Worm (Caenorhabditis elegans) whole organism, L1 larva: ENCODE results near the gene Y40H7A.11.

Experiments
- C16A3.4 ChIP-seq: fragments of 150-350 bp; optimal IDR thresholded peaks from 2 replicates; lab custom pipeline; 2014; ENCODE audit warnings: missing biosample characterization, missing genetic modification characterization
- alr-1 ChIP-seq: fragments of 200-800 bp; sonication (Bioruptor generic); optimal IDR thresholded peaks from 2 replicates; lab custom pipeline; 2018; ENCODE audit warnings: borderline replicate concordance, mild to moderate bottlenecking, missing genetic modification characterization, missing compliant biosample characterization
- aly-2 ChIP-seq: fragments of 150-350 bp; optimal IDR thresholded peaks from 2 replicates; lab custom pipeline; 2014; ENCODE audit warnings: missing biosample characterization, missing genetic modification characterization
- ceh-8 ChIP-seq: fragments of 200-800 bp; sonication (Bioruptor generic); optimal IDR thresholded peaks from 2 replicates; lab custom pipeline; 2018; ENCODE audit warnings: mild to moderate bottlenecking, missing genetic modification characterization, moderate library complexity, missing compliant biosample characterization
- ceh-82 ChIP-seq, 3 experiments: fragments of 150-350 bp in 1 of 3; sonication (generic microtip) in 2 of 3; optimal IDR thresholded peaks; 2 replicates each; lab custom pipeline; 2014 to 2017; ENCODE audit warnings: missing biosample characterization in 3 of 3, missing genetic modification characterization in 3 of 3
- ceh-88 ChIP-seq: fragments of 200-800 bp; sonication (Bioruptor generic); IDR thresholded peaks from 2 replicates; pipeline ENCODE4 v1.3.6; 2022; ENCODE audit warnings: missing genetic modification characterization, missing compliant biosample characterization
- ceh-90 ChIP-seq: sonication (generic microtip); optimal IDR thresholded peaks from 2 replicates; lab custom pipeline; 2016; ENCODE audit warnings: missing genetic modification characterization, missing compliant biosample characterization
- efl-1 ChIP-seq, 4 experiments: fragments of 150-350 bp; optimal IDR thresholded peaks in 3 of 4; peaks in 1 of 4; 1 replicate in 1 of 4; 2 replicates in 3 of 4; lab custom pipeline; 2014; ENCODE audit warnings: missing biosample characterization in 2 of 4, missing genetic modification characterization in 2 of 4, missing genetic modification reagents in 2 of 4
- elt-2 ChIP-seq: sonication (generic microtip); optimal IDR thresholded peaks from 2 replicates; lab custom pipeline; 2016; ENCODE audit warnings: missing genetic modification characterization, mild to moderate bottlenecking, inconsistent platforms, missing compliant biosample characterization, missing genetic modification reagents
- ets-5 ChIP-seq: fragments of 200-800 bp; sonication (Bioruptor generic); IDR thresholded peaks from 2 replicates; pipeline ENCODE4 v1.3.6; 2022; ENCODE audit warnings: missing genetic modification characterization, missing compliant biosample characterization
- fkh-10 ChIP-seq: sonication (generic microtip); optimal IDR thresholded peaks from 2 replicates; lab custom pipeline; 2017; ENCODE audit warnings: missing biosample characterization, missing genetic modification reagents, missing genetic modification characterization
- fkh-4 ChIP-seq: sonication (generic microtip); optimal IDR thresholded peaks from 2 replicates; lab custom pipeline; 2016; ENCODE audit warnings: missing compliant biosample characterization, missing genetic modification characterization, borderline replicate concordance
- hlh-17 ChIP-seq: fragments of 200-800 bp; sonication (Bioruptor generic); optimal IDR thresholded peaks from 2 replicates; lab custom pipeline; 2018; ENCODE audit warnings: missing genetic modification characterization, mild to moderate bottlenecking, missing compliant biosample characterization, moderate library complexity, borderline replicate concordance
- hpl-2 ChIP-seq: fragments of 150-350 bp; optimal IDR thresholded peaks from 2 replicates; lab custom pipeline; 2014; ENCODE audit warnings: missing biosample characterization, missing genetic modification reagents, missing genetic modification characterization
- irx-1 ChIP-seq: sonication (generic microtip); optimal IDR thresholded peaks from 2 replicates; lab custom pipeline; 2016; ENCODE audit warnings: missing genetic modification characterization, missing compliant biosample characterization
- jun-1 ChIP-seq: fragments of 150-350 bp; optimal IDR thresholded peaks from 2 replicates; lab custom pipeline; 2014; ENCODE audit warnings: missing biosample characterization, missing genetic modification reagents, missing genetic modification characterization
- lin-14 ChIP-seq: fragments of 200-800 bp; sonication (Bioruptor generic); optimal IDR thresholded peaks from 2 replicates; lab custom pipeline; 2018; ENCODE audit warnings: mild to moderate bottlenecking, missing genetic modification characterization, moderate library complexity, missing compliant biosample characterization
- lir-3 ChIP-seq: sonication (generic microtip); optimal IDR thresholded peaks from 2 replicates; lab custom pipeline; 2016; ENCODE audit warnings: mild to moderate bottlenecking, missing genetic modification characterization, moderate library complexity, missing compliant biosample characterization; ENCODE audit not compliant: poor library complexity
- lsy-2 ChIP-seq, 2 experiments: fragments of 150-350 bp; optimal IDR thresholded peaks; 2 replicates each; lab custom pipeline; 2014; ENCODE audit warnings: missing biosample characterization in 2 of 2, missing genetic modification characterization in 2 of 2
- mab-9 ChIP-seq: fragments of 200-800 bp; sonication (Bioruptor generic); IDR thresholded peaks from 2 replicates; pipeline ENCODE4 v1.3.6; 2022; ENCODE audit warnings: missing genetic modification reagents, missing genetic modification characterization, missing compliant biosample characterization
- mdl-1 ChIP-seq, 2 experiments: fragments of 150-350 bp; optimal IDR thresholded peaks; 2 replicates each; lab custom pipeline; 2014 to 2017; ENCODE audit warnings: missing biosample characterization in 2 of 2, missing genetic modification characterization in 2 of 2, inconsistent platforms in 1 of 2
- mep-1 ChIP-seq: fragments of 150-350 bp; optimal IDR thresholded peaks from 2 replicates; lab custom pipeline; 2014; ENCODE audit warnings: missing biosample characterization, missing genetic modification characterization
- nhr-11 ChIP-seq: fragments of 150-350 bp; optimal IDR thresholded peaks from 2 replicates; lab custom pipeline; 2014; ENCODE audit warnings: missing biosample characterization, missing genetic modification characterization
- nhr-12 ChIP-seq: sonication (generic microtip); optimal IDR thresholded peaks from 2 replicates; lab custom pipeline; 2017; ENCODE audit warnings: missing biosample characterization, missing genetic modification characterization
- nhr-19 ChIP-seq: fragments of 200-800 bp; sonication (Bioruptor generic); conservative IDR thresholded peaks from 2 replicates; pipeline ENCODE4 v1.3.6; 2022; ENCODE audit warnings: missing genetic modification characterization, missing compliant biosample characterization
- nhr-76 ChIP-seq: sonication (generic microtip); optimal IDR thresholded peaks from 2 replicates; lab custom pipeline; 2017; ENCODE audit warnings: missing biosample characterization, missing genetic modification characterization
- nhr-85 ChIP-seq: sonication (generic microtip); peaks from one replicate; lab custom pipeline; 2016; ENCODE audit warnings: missing genetic modification characterization, inconsistent platforms, missing compliant biosample characterization
- nhr-90 ChIP-seq: sonication (generic microtip); optimal IDR thresholded peaks from 2 replicates; lab custom pipeline; 2016; ENCODE audit warnings: mild to moderate bottlenecking, missing genetic modification characterization, missing compliant biosample characterization; ENCODE audit not compliant: poor library complexity
- snpc-4 ChIP-seq: fragments of 150-350 bp; optimal IDR thresholded peaks from 2 replicates; lab custom pipeline; 2014; ENCODE audit warnings: missing biosample characterization, missing genetic modification characterization
- swsn-7 ChIP-seq: sonication (generic microtip); optimal IDR thresholded peaks from 2 replicates; lab custom pipeline; 2016; ENCODE audit warnings: missing genetic modification characterization, missing compliant biosample characterization
- tbx-2 ChIP-seq: sonication (generic microtip); optimal IDR thresholded peaks from 2 replicates; lab custom pipeline; 2016; ENCODE audit warnings: missing genetic modification characterization, missing compliant biosample characterization
- unc-98 ChIP-seq: fragments of 200-800 bp; sonication (Bioruptor generic); IDR thresholded peaks from 2 replicates; pipeline ENCODE4 v1.3.6; 2022; ENCODE audit warnings: missing genetic modification characterization, missing compliant biosample characterization
- xbp-1 ChIP-seq: sonication (generic microtip); optimal IDR thresholded peaks from 2 replicates; lab custom pipeline; 2016; ENCODE audit warnings: missing genetic modification characterization, missing compliant biosample characterization
- ztf-11 ChIP-seq, 2 experiments: sonication (generic microtip); optimal IDR thresholded peaks; 2 replicates each; lab custom pipeline; 2016 to 2017; ENCODE audit warnings: missing genetic modification characterization in 2 of 2, missing biosample characterization in 1 of 2, missing compliant biosample characterization in 1 of 2
- ztf-4 ChIP-seq: fragments of 150-350 bp; optimal IDR thresholded peaks from 2 replicates; lab custom pipeline; 2014; ENCODE audit warnings: missing biosample characterization, missing genetic modification characterization

The Y40H7A.11 gene

ce11 chrIV:15235856-15236255, 15.7 kb upstream of the Y40H7A.11 start, which contains the start of gene lgc-52:
lgc-52 (plus strand) TSS chrIV:15236123.
- TF ChIP-seq unc-98 (GFP tag; lab: Robert Waterston, UW) (no peak), fkh-10 (GFP tag; lab: Kevin White, UChicago) (peak; percentile 39)

ce11 chrIV:15234943-15235605, 14.9 kb upstream of the Y40H7A.11 start, which contains the start of gene pkd-2:
pkd-2 (minus strand) TSS chrIV:15234993.
- TF ChIP-seq efl-1 (optimal IDR thresholded peaks at IDR 0.05; lab: Kevin White, UChicago) (peak in 1 of 2 experiments; percentile 16), efl-1 (GFP tag; optimal IDR thresholded peaks at IDR 0.05 in 1 of 2; lab: Kevin White, UChicago) (peak in 1 of 2 experiments; percentile 86), alr-1 (no peak), nhr-19 (GFP tag; lab: Robert Waterston, UW) (0 out of 2 replicates have a peak, but pooled peaks have one; percentile 11), mep-1 (tag; lab: Kevin White, UChicago) (no peak), elt-2 (tag; lab: Kevin White, UChicago) (peak; percentile 13), nhr-76 (tag; lab: Kevin White, UChicago) (no peak), nhr-90 (tag; lab: Kevin White, UChicago) (peak; percentile 39)

- no peak for TF ChIP-seq lin-14 (GFP tag; lab: Kevin White, UChicago)
- TF ChIP-seq nhr-90 (tag; lab: Kevin White, UChicago), result peak; percentile 12
- peak; percentile 85 for TF ChIP-seq snpc-4 (tag; lab: Kevin White, UChicago)
- peak; percentile 34; the same call in 1 of the 2 replicates for TF ChIP-seq nhr-19 (GFP tag; lab: Robert Waterston, UW)
Measured at ce11 chrIV:15234272-15234671, 14.1 kb upstream of the Y40H7A.11 start.

- no peak for TF ChIP-seq lir-3 (tag; lab: Kevin White, UChicago)
- no peak for TF ChIP-seq hlh-17 (GFP tag; lab: Kevin White, UChicago)
- no peak for TF ChIP-seq ceh-82 (tag; optimal IDR thresholded peaks at IDR 0.05; lab: Kevin White, UChicago)
- no peak for TF ChIP-seq nhr-85
- TF ChIP-seq ceh-8, result no peak
- TF ChIP-seq ztf-11 (tag; optimal IDR thresholded peaks at IDR 0.05; lab: Kevin White, UChicago), result no peak
Measured at ce11 chrIV:15215470-15215869, 4.7 kb downstream of the Y40H7A.11 start, which contains the start of gene Y40H7A.10. Y40H7A.10 (minus strand) TSS chrIV:15215597.

ce11 chrIV:15214694-15215093, 5.5 kb downstream of the Y40H7A.11 start:
- TF ChIP-seq swsn-7 (tag; lab: Kevin White, UChicago), result no peak

- TF ChIP-seq lsy-2 (tag; optimal IDR thresholded peaks at IDR 0.05; lab: Kevin White, UChicago) (no peak), efl-1 (optimal IDR thresholded peaks at IDR 0.05; lab: Kevin White, UChicago) (no peak), efl-1 (GFP tag; optimal IDR thresholded peaks at IDR 0.05 in 1 of 2; lab: Kevin White, UChicago) (peak in 1 of 2 experiments; percentile 59)
Measured at ce11 chrIV:15210482-15210881, 9.7 kb downstream of the Y40H7A.11 start.

- TF ChIP-seq jun-1 (tag; lab: Kevin White, UChicago) (no peak), irx-1 (tag; lab: Kevin White, UChicago) (no peak), xbp-1 (tag; lab: Kevin White, UChicago) (no peak), ceh-88 (GFP tag; lab: Robert Waterston, UW) (no peak), ets-5 (GFP tag; lab: Robert Waterston, UW) (no peak), aly-2 (tag; lab: Kevin White, UChicago) (no peak), hpl-2 (no peak), fkh-4 (tag; lab: Kevin White, UChicago) (no peak), nhr-11 (tag; lab: Kevin White, UChicago) (no peak), ztf-4 (no peak), mdl-1 (tag; optimal IDR thresholded peaks at IDR 0.05; lab: Kevin White, UChicago) (no peak), mab-9 (no peak), ceh-90 (tag; lab: Kevin White, UChicago) (no peak), C16A3.4 (tag; lab: Kevin White, UChicago) (no peak), nhr-12 (tag; lab: Kevin White, UChicago) (no peak), swsn-7 (tag; lab: Kevin White, UChicago) (no peak), tbx-2 (tag; lab: Kevin White, UChicago) (no peak)
Measured at ce11 chrIV:15206649-15207048, 13.5 kb downstream of the Y40H7A.11 start.
